Worm (Caenorhabditis elegans) whole organism, L3 larva: ENCODE measurements around the gene K10C2.2.

Experiments
- R02D3.7 ChIP-seq: fragments of 150-350 bp; optimal IDR thresholded peaks from 2 replicates; lab custom pipeline; 2014; ENCODE audit warnings: missing biosample characterization, missing genetic modification characterization
- ZK546.5 ChIP-seq: sonication (generic microtip); optimal IDR thresholded peaks from 2 replicates; lab custom pipeline; 2017; ENCODE audit warnings: missing biosample characterization, missing genetic modification characterization
- aly-2 ChIP-seq: fragments of 150-350 bp; optimal IDR thresholded peaks from 2 replicates; lab custom pipeline; 2014; ENCODE audit warnings: missing biosample characterization, missing genetic modification characterization
- ceh-16 ChIP-seq: sonication (generic microtip); optimal IDR thresholded peaks from 2 replicates; lab custom pipeline; 2017; ENCODE audit warnings: missing biosample characterization, missing genetic modification characterization
- ceh-28 ChIP-seq: fragments of 150-350 bp; optimal IDR thresholded peaks from 2 replicates; lab custom pipeline; 2014; ENCODE audit warnings: missing biosample characterization, missing genetic modification reagents, missing genetic modification characterization
- ceh-82 ChIP-seq: fragments of 150-350 bp; optimal IDR thresholded peaks from 2 replicates; lab custom pipeline; 2014; ENCODE audit warnings: missing biosample characterization, missing genetic modification characterization
- ceh-9 ChIP-seq: sonication (generic microtip); optimal IDR thresholded peaks from 2 replicates; lab custom pipeline; 2018; ENCODE audit warnings: missing biosample characterization, missing genetic modification characterization
- daf-12 ChIP-seq: fragments of 150-350 bp; optimal IDR thresholded peaks from 2 replicates; lab custom pipeline; 2014; ENCODE audit warnings: missing biosample characterization, missing genetic modification reagents, missing genetic modification characterization
- egl-27 ChIP-seq: sonication (generic microtip); optimal IDR thresholded peaks from 4 replicates; lab custom pipeline; 2017; ENCODE audit warnings: missing biosample characterization, missing genetic modification reagents, missing genetic modification characterization
- egl-5 ChIP-seq: fragments of 150-350 bp; optimal IDR thresholded peaks from 2 replicates; lab custom pipeline; 2017; ENCODE audit warnings: missing biosample characterization, missing genetic modification reagents, missing genetic modification characterization, inconsistent platforms
- elt-1 ChIP-seq: fragments of 150-350 bp; optimal IDR thresholded peaks from 2 replicates; lab custom pipeline; 2014; ENCODE audit warnings: missing biosample characterization, missing genetic modification characterization
- elt-2 ChIP-seq: sonication (generic microtip); optimal IDR thresholded peaks from 2 replicates; lab custom pipeline; 2016; ENCODE audit warnings: missing genetic modification reagents, mild to moderate bottlenecking, missing genetic modification characterization, missing compliant biosample characterization
- elt-3 ChIP-seq, 3 experiments: fragments of 150-350 bp in 1 of 3; sonication (generic microtip) in 2 of 3; optimal IDR thresholded peaks; 2 replicates in 2 of 3; 4 replicates in 1 of 3; lab custom pipeline; 2014 to 2017; ENCODE audit warnings: missing biosample characterization in 3 of 3, missing genetic modification characterization in 3 of 3
- eor-1 ChIP-seq, 2 experiments: fragments of 150-350 bp; optimal IDR thresholded peaks; 2 replicates each; lab custom pipeline; 2014 to 2018; ENCODE audit warnings: missing biosample characterization in 2 of 2, missing genetic modification characterization in 2 of 2
- fkh-10 ChIP-seq: sonication (generic microtip); optimal IDR thresholded peaks from 2 replicates; lab custom pipeline; 2017; ENCODE audit warnings: missing biosample characterization, missing genetic modification reagents, missing genetic modification characterization
- fkh-2 ChIP-seq: fragments of 150-350 bp; optimal IDR thresholded peaks from 2 replicates; lab custom pipeline; 2014; ENCODE audit warnings: missing biosample characterization, missing genetic modification reagents, missing genetic modification characterization
- fos-1 ChIP-seq: fragments of 150-350 bp; optimal IDR thresholded peaks from 2 replicates; lab custom pipeline; 2014; ENCODE audit warnings: missing biosample characterization, missing genetic modification characterization
- jun-1 ChIP-seq: fragments of 150-350 bp; optimal IDR thresholded peaks from 2 replicates; lab custom pipeline; 2014; ENCODE audit warnings: missing biosample characterization, missing genetic modification reagents, missing genetic modification characterization
- lin-15B ChIP-seq: fragments of 150-350 bp; optimal IDR thresholded peaks from 2 replicates; lab custom pipeline; 2014; ENCODE audit warnings: missing biosample characterization, missing genetic modification characterization
- mdl-1 ChIP-seq: fragments of 150-350 bp; optimal IDR thresholded peaks from 2 replicates; lab custom pipeline; 2014; ENCODE audit warnings: missing biosample characterization, missing genetic modification characterization
- mml-1 ChIP-seq: fragments of 150-350 bp; sonication (generic microtip); optimal IDR thresholded peaks from 3 replicates; lab custom pipeline; 2014; ENCODE audit warnings: missing biosample characterization, missing genetic modification characterization
- nfya-1 ChIP-seq: sonication (generic microtip); optimal IDR thresholded peaks from 2 replicates; lab custom pipeline; 2017; ENCODE audit warnings: missing genetic modification characterization, mild to moderate bottlenecking, missing compliant biosample characterization, antibody characterized with exemption, moderate library complexity; ENCODE audit not compliant: insufficient read depth
- nhr-11 ChIP-seq: fragments of 150-350 bp; optimal IDR thresholded peaks from 2 replicates; lab custom pipeline; 2014; ENCODE audit warnings: missing biosample characterization, missing genetic modification characterization
- nhr-12 ChIP-seq: fragments of 150-350 bp; optimal IDR thresholded peaks from 2 replicates; lab custom pipeline; 2014; ENCODE audit warnings: missing biosample characterization, missing genetic modification characterization
- nhr-23 ChIP-seq: fragments of 150-350 bp; optimal IDR thresholded peaks from 2 replicates; lab custom pipeline; 2014; ENCODE audit warnings: missing biosample characterization, missing genetic modification reagents, missing genetic modification characterization
- nhr-237 ChIP-seq: fragments of 150-350 bp; optimal IDR thresholded peaks from 2 replicates; lab custom pipeline; 2014; ENCODE audit warnings: missing biosample characterization, missing genetic modification characterization
- nhr-25 ChIP-seq: sonication (generic microtip); optimal IDR thresholded peaks from 2 replicates; lab custom pipeline; 2017; ENCODE audit warnings: missing biosample characterization, missing genetic modification characterization
- nhr-28 ChIP-seq: fragments of 150-350 bp; optimal IDR thresholded peaks from 2 replicates; lab custom pipeline; 2014; ENCODE audit warnings: missing biosample characterization, missing genetic modification characterization
- nhr-43 ChIP-seq: sonication (generic microtip); optimal IDR thresholded peaks from 2 replicates; lab custom pipeline; 2016; ENCODE audit warnings: mild to moderate bottlenecking, missing genetic modification characterization, missing compliant biosample characterization; ENCODE audit not compliant: poor library complexity, severe bottlenecking
- nhr-67 ChIP-seq: fragments of 150-350 bp; optimal IDR thresholded peaks from 2 replicates; lab custom pipeline; 2014; ENCODE audit warnings: missing biosample characterization, missing genetic modification characterization
- nhr-76 ChIP-seq: fragments of 150-350 bp; sonication (generic microtip); optimal IDR thresholded peaks from 5 replicates; lab custom pipeline; 2014; ENCODE audit warnings: missing biosample characterization, missing genetic modification characterization
- nhr-77 ChIP-seq: fragments of 150-350 bp; optimal IDR thresholded peaks from 2 replicates; lab custom pipeline; 2014; ENCODE audit warnings: missing biosample characterization, missing genetic modification characterization
- pha-4 ChIP-seq: fragments of 150-350 bp; optimal IDR thresholded peaks from 2 replicates; lab custom pipeline; 2014; ENCODE audit warnings: missing biosample characterization, missing genetic modification reagents, missing genetic modification characterization
- pqm-1 ChIP-seq: fragments of 150-350 bp; optimal IDR thresholded peaks from 2 replicates; lab custom pipeline; 2017; ENCODE audit warnings: missing biosample characterization, missing genetic modification characterization, inconsistent platforms
- skn-1 ChIP-seq: fragments of 150-350 bp; optimal IDR thresholded peaks from 2 replicates; lab custom pipeline; 2014; ENCODE audit warnings: missing biosample characterization, missing genetic modification characterization
- snpc-4 ChIP-seq: fragments of 150-350 bp; optimal IDR thresholded peaks from 2 replicates; lab custom pipeline; 2014; ENCODE audit warnings: missing biosample characterization, missing genetic modification characterization
- unc-39 ChIP-seq: sonication (generic microtip); optimal IDR thresholded peaks from 4 replicates; lab custom pipeline; 2017; ENCODE audit warnings: missing biosample characterization, missing genetic modification characterization
- unc-62 ChIP-seq: fragments of 150-350 bp; sonication (generic microtip); optimal IDR thresholded peaks from 4 replicates; lab custom pipeline; 2014; ENCODE audit warnings: missing biosample characterization, missing genetic modification reagents, missing genetic modification characterization
- zag-1 ChIP-seq: fragments of 150-350 bp; optimal IDR thresholded peaks from 2 replicates; lab custom pipeline; 2014; ENCODE audit warnings: missing biosample characterization, missing genetic modification characterization
- ztf-11 ChIP-seq: fragments of 150-350 bp; optimal IDR thresholded peaks from 2 replicates; lab custom pipeline; 2014; ENCODE audit warnings: missing biosample characterization, missing genetic modification characterization

The K10C2.2 gene

DNA sequence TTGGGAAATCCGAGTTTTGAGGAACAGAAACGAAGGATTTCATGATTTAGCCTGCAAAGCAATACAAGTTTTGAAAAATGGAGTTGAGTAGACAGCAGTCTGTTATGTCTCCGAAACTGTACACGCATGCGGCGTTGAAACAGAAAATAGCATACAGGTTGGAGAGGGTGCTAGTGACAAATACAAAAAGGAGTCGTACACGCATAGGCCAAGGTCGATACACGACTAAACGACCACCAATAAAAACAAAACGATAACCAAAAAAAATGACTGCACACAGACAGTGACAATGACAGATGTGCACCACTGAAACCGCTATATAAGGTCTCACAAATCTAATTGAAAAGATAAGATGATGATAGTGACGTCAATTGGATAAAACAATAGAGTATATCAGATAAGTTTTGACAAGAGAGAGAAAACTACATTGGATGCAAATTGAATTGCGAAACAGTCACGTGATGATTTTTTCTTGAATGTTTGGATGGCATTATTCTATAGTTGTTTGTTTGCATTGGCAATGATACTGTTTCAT lies 15.3 kb upstream of the K10C2.2 start, which contains the start of gene fah-1 (continued):
- TF ChIP-seq R02D3.7 (no peak), mml-1 (no peak), snpc-4 (no peak), nhr-76 (tag; lab: Kevin White, UChicago) (no peak), jun-1 (peak; percentile 55), ceh-16 (no peak), egl-27 (tag; lab: Kevin White, UChicago) (no peak), ceh-9 (no peak), nhr-12 (tag; lab: Kevin White, UChicago) (no peak), unc-39 (tag; lab: Kevin White, UChicago) (no peak), elt-3 (tag; optimal IDR thresholded peaks at IDR 0.05; lab: Kevin White, UChicago) (peak in 2 of 3 experiments; percentile 61 to 89), nhr-28 (tag; lab: Kevin White, UChicago) (no peak), pha-4 (tag; lab: Kevin White, UChicago) (no peak), elt-1 (tag; lab: Kevin White, UChicago) (peak; percentile 51), ceh-82 (tag; lab: Kevin White, UChicago) (no peak), zag-1 (tag; lab: Kevin White, UChicago) (no peak), fos-1 (tag; lab: Kevin White, UChicago) (no peak), nhr-77 (tag; lab: Kevin White, UChicago) (no peak), nhr-237 (tag; lab: Kevin White, UChicago) (no peak), nhr-25 (tag; lab: Kevin White, UChicago) (peak; percentile 78)

ce11 chrX:6446564-6446963 lies 13.0 kb upstream of the K10C2.2 start, which contains the start of gene asp-14:
Gene asp-14 (minus strand): TSS chrX:6446664.
- TF ChIP-seq elt-2 (tag; lab: Kevin White, UChicago) (peak; percentile 16), ZK546.5 (tag; lab: Kevin White, UChicago) (no peak), aly-2 (tag; lab: Kevin White, UChicago) (no peak)

DNA sequence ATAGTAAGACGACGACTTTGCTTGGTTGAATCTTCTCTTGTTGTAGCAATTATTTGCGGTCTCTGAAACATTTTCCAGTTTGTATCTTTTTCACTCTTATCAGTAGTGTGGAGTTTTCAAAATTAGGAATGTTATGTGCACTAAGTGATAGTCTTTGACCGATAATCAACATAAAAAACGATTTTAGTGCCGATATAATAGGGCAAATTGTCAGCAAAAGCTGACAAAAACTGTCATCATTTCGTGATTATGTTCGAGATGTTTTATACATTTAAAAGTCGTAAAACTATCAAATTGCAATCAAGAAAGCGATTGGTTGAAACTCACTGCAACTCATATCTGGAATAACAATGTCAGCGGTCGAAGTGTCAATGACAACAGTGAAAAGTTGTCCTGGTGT lies 11.7 kb upstream of the K10C2.2 start:
- TF ChIP-seq nhr-28 (tag; lab: Kevin White, UChicago) (no peak), lin-15B (no peak), fkh-2 (tag; lab: Kevin White, UChicago) (no peak), nhr-23 (tag; lab: Kevin White, UChicago) (no peak), ceh-28 (tag; lab: Kevin White, UChicago) (no peak), nhr-77 (tag; lab: Kevin White, UChicago) (no peak), pqm-1 (peak; percentile 32), skn-1 (tag; lab: Kevin White, UChicago) (peak; percentile 91), elt-2 (tag; lab: Kevin White, UChicago) (peak; percentile 86), R02D3.7 (no peak), eor-1 (tag; optimal IDR thresholded peaks at IDR 0.05; lab: Kevin White, UChicago) (no peak), unc-62 (GFP tag; lab: Kevin White, UChicago) (no peak), fkh-10 (GFP tag; lab: Kevin White, UChicago) (no peak), elt-3 (tag; optimal IDR thresholded peaks at IDR 0.05; lab: Kevin White, UChicago) (no peak), nhr-43 (tag; lab: Kevin White, UChicago) (no peak), nhr-11 (tag; lab: Kevin White, UChicago) (no peak), ZK546.5 (tag; lab: Kevin White, UChicago) (no peak), elt-1 (tag; lab: Kevin White, UChicago) (no peak), mdl-1 (tag; lab: Kevin White, UChicago) (no peak), snpc-4 (no peak), unc-39 (tag; lab: Kevin White, UChicago) (no peak), aly-2 (tag; lab: Kevin White, UChicago) (no peak)

- TF ChIP-seq unc-62 (GFP tag; lab: Kevin White, UChicago) (no peak), nhr-67 (tag; lab: Kevin White, UChicago) (no peak), nfya-1 (no peak), ceh-28 (tag; lab: Kevin White, UChicago) (no peak), ztf-11 (tag; lab: Kevin White, UChicago) (no peak), egl-5 (tag; lab: Kevin White, UChicago) (no peak), mdl-1 (tag; lab: Kevin White, UChicago) (no peak), nhr-76 (tag; lab: Kevin White, UChicago) (no peak), elt-2 (tag; lab: Kevin White, UChicago) (no peak), nhr-23 (tag; lab: Kevin White, UChicago) (no peak), eor-1 (tag; optimal IDR thresholded peaks at IDR 0.05; lab: Kevin White, UChicago) (no peak), lin-15B (no peak), nhr-43 (tag; lab: Kevin White, UChicago) (no peak), R02D3.7 (no peak), daf-12 (tag; lab: Kevin White, UChicago) (no peak), ceh-16 (no peak), ZK546.5 (tag; lab: Kevin White, UChicago) (no peak), unc-39 (tag; lab: Kevin White, UChicago) (no peak)
These were observed 9.8 kb upstream of the K10C2.2 start, which contains the start of gene K10C2.7 for ce11 chrX:6443373-6443772. Gene K10C2.7 (minus strand): TSS chrX:6443473.
